Fruit fly (Drosophila melanogaster): ENCODE data around the gene CG1113.
A peak's percentile ranks its signal among the peaks of the same experiment; 100 is the strongest.

CG1113 gene

DNA sequence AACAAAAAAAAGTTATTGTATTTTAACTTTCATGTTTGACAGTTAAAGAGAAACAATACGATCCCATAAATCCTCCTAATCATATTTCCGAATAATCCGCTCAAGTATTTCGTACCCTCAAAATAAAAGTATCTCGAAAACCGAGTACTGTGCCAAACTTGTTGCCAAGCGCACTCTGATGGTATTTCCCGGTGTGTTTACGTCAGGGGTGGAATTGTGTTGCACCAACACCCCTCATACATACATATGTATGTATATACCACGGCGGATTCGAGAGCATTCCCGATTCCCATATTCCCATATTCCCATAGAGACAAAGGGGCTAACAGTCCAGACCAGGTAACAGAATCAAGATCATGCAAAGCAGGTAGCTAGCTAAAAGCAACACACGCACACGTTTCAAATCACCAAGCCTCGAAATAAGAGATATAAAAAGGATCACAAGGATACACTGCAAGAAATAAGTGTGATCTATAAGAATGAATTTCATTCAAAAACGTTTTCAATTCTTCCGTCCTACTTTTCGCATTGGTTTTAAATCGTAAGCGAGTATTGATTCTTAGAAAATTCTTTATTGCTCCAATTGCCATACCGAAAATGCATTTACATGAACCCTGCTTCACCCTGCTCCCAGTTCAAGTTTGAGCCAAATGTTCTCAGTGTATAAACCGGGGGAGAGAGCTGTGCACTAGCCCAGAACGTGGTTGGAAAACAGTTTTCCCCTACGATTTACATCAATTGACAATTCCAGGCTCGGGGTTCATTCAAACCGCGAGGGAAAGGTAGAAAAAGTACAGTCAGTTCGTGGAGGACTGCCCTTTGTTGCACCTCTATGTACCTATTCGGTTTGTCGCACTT lies 40.8 kb upstream of the CG1113 start (continued):
- TF ChIP-seq dmrt99B (tag; optimal IDR thresholded peaks at IDR 0.05) (peak; percentile 52), Six4 (GFP tag; optimal IDR thresholded peaks at IDR 0.05) (peak; percentile 80), CG1832 (GFP tag; optimal IDR thresholded peaks at IDR 0.05) (no peak), CG16863 (GFP tag; optimal IDR thresholded peaks at IDR 0.05) (peak; percentile 75), chinmo (GFP tag; IDR thresholded peaks at IDR 0.05; ENCODE audit: partially characterized antibody) (no peak), CG2678 (tag; optimal IDR thresholded peaks at IDR 0.05) (peak; percentile 71), pum (GFP tag; optimal IDR thresholded peaks at IDR 0.05) (peak; percentile 85), HLH4C (GFP tag; IDR thresholded peaks at IDR 0.05; ENCODE audit: partially characterized antibody) (no peak), CG12299 (tag; optimal IDR thresholded peaks at IDR 0.05) (peak; percentile 4), CG11247 (GFP tag; IDR thresholded peaks at IDR 0.05) (peak; percentile 54), Dref (GFP tag; IDR thresholded peaks at IDR 0.05) (no peak), knrl (GFP tag; IDR thresholded peaks at IDR 0.05; ENCODE audit: partially characterized antibody) (no peak), Blimp-1 (GFP tag; optimal IDR thresholded peaks at IDR 0.05) (peak; percentile 69), gcm (GFP tag; optimal IDR thresholded peaks at IDR 0.05) (peak; percentile 85), CG7357 (GFP tag; IDR thresholded peaks at IDR 0.05) (peak; percentile 46; the same call in 1 of the 3 replicates), fd102C (GFP tag; optimal IDR thresholded peaks at IDR 0.05) (peak; percentile 96), CG3838 (GFP tag; optimal IDR thresholded peaks at IDR 0.05) (no peak), Sry-β (GFP tag; optimal IDR thresholded peaks at IDR 0.05) (peak; percentile 19), crp (GFP tag; optimal IDR thresholded peaks at IDR 0.05) (no peak), amos (GFP tag; IDR thresholded peaks at IDR 0.05; ENCODE audit: partially characterized antibody) (no peak), CG34224 (GFP tag; IDR thresholded peaks at IDR 0.05; ENCODE audit: partially characterized antibody) (no peak), E2f1 (GFP tag; IDR thresholded peaks at IDR 0.05) (no peak; the same call in 1 of the 2 replicates), tgo (GFP tag; IDR thresholded peaks at IDR 0.05) (peak; percentile 32; the same call in 1 of the 3 replicates), CG17361 (GFP tag; IDR thresholded peaks at IDR 0.05) (peak; percentile 87), CG6683 (GFP tag; optimal IDR thresholded peaks at IDR 0.05) (no peak), Antp (GFP tag; optimal IDR thresholded peaks at IDR 0.05) (peak; percentile 80), peb (GFP tag; IDR thresholded peaks at IDR 0.05) (peak; percentile 51; the same call in 1 of the 2 replicates), tx (GFP tag; optimal IDR thresholded peaks at IDR 0.05) (peak; percentile 60), h (optimal IDR thresholded peaks at IDR 0.05) (no peak), Ssrp (tag; optimal IDR thresholded peaks at IDR 0.05) (peak; percentile 79), CG10565 (GFP tag; optimal IDR thresholded peaks at IDR 0.05) (peak; percentile 60), klu (GFP tag; IDR thresholded peaks at IDR 0.05) (no peak), CG12744 (GFP tag; optimal IDR thresholded peaks at IDR 0.05) (peak; percentile 42), YL-1 (GFP tag; optimal IDR thresholded peaks at IDR 0.05) (no peak), tin (GFP tag; optimal IDR thresholded peaks at IDR 0.05) (peak; percentile 81), Dfd (GFP tag; optimal IDR thresholded peaks at IDR 0.05) (no peak), CG3847 (GFP tag; IDR thresholded peaks at IDR 0.05) (no peak), Fer2 (tag; optimal IDR thresholded peaks at IDR 0.05) (no peak), CG4328 (GFP tag; optimal IDR thresholded peaks at IDR 0.05) (peak; percentile 25), Tbp (GFP tag; optimal IDR thresholded peaks at IDR 0.05) (no peak), CG8924 (tag; optimal IDR thresholded peaks at IDR 0.05) (peak; percentile 89), fd96Cb (tag; optimal IDR thresholded peaks at IDR 0.05) (peak; percentile 81), CG10209 (GFP tag; optimal IDR thresholded peaks at IDR 0.05) (peak; percentile 80), HLHmδ (GFP tag; optimal IDR thresholded peaks at IDR 0.05) (peak; percentile 13), Poxn (GFP tag; IDR thresholded peaks at IDR 0.05) (no peak), corto (GFP tag; optimal IDR thresholded peaks at IDR 0.05) (no peak), CG1647 (GFP tag; optimal IDR thresholded peaks at IDR 0.05) (peak; percentile 51), CG11504 (tag; optimal IDR thresholded peaks at IDR 0.05) (peak; percentile 73)

All from whole organism, embryonic.